Fruit fly (Drosophila melanogaster) whole organism, embryonic: ENCODE data around the gene c12.1.
A peak's percentile ranks its signal among the peaks of the same experiment; 100 is the strongest.

Experiments
- Adf1 ChIP-seq: fragments of 200-800 bp; sonication (Bioruptor generic); IDR thresholded peaks from 2 replicates; pipeline ENCODE4 v1.3.6; 2022; ENCODE audit warnings: missing biosample characterization, missing genetic modification characterization
- Blimp-1 ChIP-seq: fragments of 200-800 bp; sonication (Bioruptor generic); optimal IDR thresholded peaks from 3 replicates; lab custom pipeline; 2018; ENCODE audit warnings: missing biosample characterization, missing genetic modification characterization, mild to moderate bottlenecking, moderate library complexity, missing genetic modification reagents
- CG10321 ChIP-seq: fragments of 200-800 bp; sonication (Bioruptor generic); IDR thresholded peaks from 2 replicates; pipeline ENCODE4 v1.3.6; 2022; ENCODE audit warnings: missing biosample characterization, missing genetic modification characterization
- CG10565 ChIP-seq: fragments of 200-800 bp; sonication (Bioruptor generic); optimal IDR thresholded peaks from 3 replicates; lab custom pipeline; 2016; ENCODE audit warnings: missing biosample characterization, mild to moderate bottlenecking, missing genetic modification characterization
- CG10654 ChIP-seq: fragments of 200-800 bp; sonication (Bioruptor generic); optimal IDR thresholded peaks from 2 replicates; lab custom pipeline; 2016; ENCODE audit warnings: missing biosample characterization, missing genetic modification characterization
- CG11093 ChIP-seq: fragments of 200-800 bp; sonication (Bioruptor generic); IDR thresholded peaks from 3 replicates; pipeline ENCODE4 v1.3.6; 2022; ENCODE audit warnings: missing biosample characterization, missing genetic modification characterization
- CG13287 ChIP-seq: fragments of 200-800 bp; sonication (Bioruptor generic); IDR thresholded peaks from 2 replicates; pipeline ENCODE4 v1.3.6; 2022; ENCODE audit warnings: missing biosample characterization, missing genetic modification characterization; ENCODE audit not compliant: partially characterized antibody
- CG1647 ChIP-seq: fragments of 200-800 bp; sonication (Bioruptor generic); optimal IDR thresholded peaks from 3 replicates; lab custom pipeline; 2016; ENCODE audit warnings: missing biosample characterization, missing genetic modification characterization
- CG3065 ChIP-seq: fragments of 200-800 bp; sonication (Bioruptor generic); optimal IDR thresholded peaks from 2 replicates; lab custom pipeline; 2016; ENCODE audit warnings: missing biosample characterization, missing genetic modification characterization
- CG4424 ChIP-seq: fragments of 200-800 bp; sonication (Bioruptor generic); optimal IDR thresholded peaks from 3 replicates; lab custom pipeline; 2016; ENCODE audit warnings: missing biosample characterization, missing genetic modification characterization
- CG4707 ChIP-seq: fragments of 200-800 bp; sonication (Bioruptor generic); optimal IDR thresholded peaks from 2 replicates; lab custom pipeline; 2018; ENCODE audit warnings: missing biosample characterization, mild to moderate bottlenecking, missing genetic modification characterization, moderate library complexity
- CG6272 ChIP-seq: fragments of 200-800 bp; sonication (Bioruptor generic); IDR thresholded peaks from 2 replicates; pipeline ENCODE4 v1.3.6; 2022; ENCODE audit warnings: missing biosample characterization, missing genetic modification characterization
- CG8281 ChIP-seq: fragments of 200-800 bp; sonication (Bioruptor generic); optimal IDR thresholded peaks from 2 replicates; lab custom pipeline; 2018; ENCODE audit warnings: missing biosample characterization, mild to moderate bottlenecking, missing genetic modification characterization, moderate library complexity
- CG8765 ChIP-seq: fragments of 200-800 bp; sonication (Bioruptor generic); IDR thresholded peaks from 2 replicates; pipeline ENCODE4 v1.3.6; 2022; ENCODE audit warnings: missing biosample characterization, missing genetic modification characterization
- CG8924 ChIP-seq: fragments of 200-800 bp; optimal IDR thresholded peaks from 3 replicates; lab custom pipeline; 2019; ENCODE audit warnings: missing biosample characterization, mild to moderate bottlenecking, missing genetic modification characterization, moderate library complexity
- CG9215 ChIP-seq: fragments of 200-800 bp; sonication (Bioruptor generic); IDR thresholded peaks from 2 replicates; pipeline ENCODE4 v1.3.6; 2022; ENCODE audit warnings: missing biosample characterization, missing genetic modification characterization
- CG9727 ChIP-seq: fragments of 200-800 bp; sonication (Bioruptor generic); optimal IDR thresholded peaks from 3 replicates; lab custom pipeline; 2017; ENCODE audit warnings: missing biosample characterization, mild to moderate bottlenecking, missing genetic modification characterization
- CG9817 ChIP-seq: fragments of 200-800 bp; sonication (Bioruptor generic); optimal IDR thresholded peaks from 2 replicates; lab custom pipeline; 2018; ENCODE audit warnings: missing biosample characterization, mild to moderate bottlenecking, missing genetic modification characterization, moderate library complexity
- CG9932 ChIP-seq: fragments of 200-800 bp; sonication (Bioruptor generic); IDR thresholded peaks from 2 replicates; pipeline ENCODE4 v1.3.6; 2022; ENCODE audit warnings: missing biosample characterization, missing genetic modification characterization
- Dek ChIP-seq: fragments of 200-800 bp; sonication (Bioruptor generic); optimal IDR thresholded peaks from 3 replicates; lab custom pipeline; 2019; ENCODE audit warnings: missing biosample characterization, mild to moderate bottlenecking, missing genetic modification characterization, moderate library complexity
- Doc2 ChIP-seq: fragments of 200-800 bp; sonication (Bioruptor generic); IDR thresholded peaks from 2 replicates; pipeline ENCODE4 v1.3.6; 2022; ENCODE audit warnings: missing biosample characterization, missing genetic modification characterization
- Dp ChIP-seq: fragments of 200-800 bp; sonication (Bioruptor generic); optimal IDR thresholded peaks from 2 replicates; lab custom pipeline; 2018; ENCODE audit warnings: missing biosample characterization, mild to moderate bottlenecking, missing genetic modification characterization, moderate library complexity
- Gug ChIP-seq: fragments of 200-800 bp; sonication (Bioruptor generic); IDR thresholded peaks from 4 replicates; pipeline ENCODE4 v1.3.6; 2022; ENCODE audit warnings: missing biosample characterization, missing genetic modification characterization
- Hr51 ChIP-seq, 2 experiments: fragments of 200-800 bp; sonication (Bioruptor generic); optimal IDR thresholded peaks; 2 replicates in 1 of 2; 3 replicates in 1 of 2; lab custom pipeline; 2016 to 2018; ENCODE audit warnings: missing biosample characterization in 2 of 2, missing genetic modification characterization in 2 of 2, mild to moderate bottlenecking in 1 of 2, moderate library complexity in 1 of 2
- Mrtf ChIP-seq: fragments of 200-800 bp; sonication (Bioruptor generic); IDR thresholded peaks from 3 replicates; pipeline ENCODE4 v1.3.6; 2022; ENCODE audit warnings: missing biosample characterization, missing genetic modification characterization
- NC2α ChIP-seq: fragments of 200-800 bp; sonication (Bioruptor generic); optimal IDR thresholded peaks from 2 replicates; lab custom pipeline; 2016; ENCODE audit warnings: missing biosample characterization, missing genetic modification characterization
- NFAT ChIP-seq: fragments of 200-800 bp; sonication (Bioruptor generic); IDR thresholded peaks from 2 replicates; pipeline ENCODE4 v1.3.6; 2022; ENCODE audit warnings: missing biosample characterization, missing genetic modification characterization
- Poxn ChIP-seq: fragments of 200-800 bp; sonication (Bioruptor generic); IDR thresholded peaks from 2 replicates; pipeline ENCODE4 v1.3.6; 2022; ENCODE audit warnings: missing biosample characterization, missing genetic modification characterization
- Scr ChIP-seq: fragments of 200-800 bp; sonication (Bioruptor generic); IDR thresholded peaks from 2 replicates; pipeline ENCODE4 v1.3.6; 2022; ENCODE audit warnings: missing biosample characterization, missing genetic modification characterization; ENCODE audit not compliant: partially characterized antibody
- Sox102F ChIP-seq: fragments of 200-800 bp; sonication (Bioruptor generic); optimal IDR thresholded peaks from 2 replicates; lab custom pipeline; 2018; ENCODE audit warnings: missing biosample characterization, mild to moderate bottlenecking, missing genetic modification characterization, moderate library complexity
- Tbp ChIP-seq: fragments of >200 bp; optimal IDR thresholded peaks from 2 replicates; lab custom pipeline; 2018; ENCODE audit warnings: missing biosample characterization, missing genetic modification characterization
- aop ChIP-seq: fragments of 200-800 bp; sonication (Bioruptor generic); IDR thresholded peaks from 2 replicates; pipeline ENCODE4 v1.3.6; 2022; ENCODE audit warnings: missing biosample characterization, missing genetic modification characterization
- chn ChIP-seq: fragments of 200-800 bp; sonication (Bioruptor generic); optimal IDR thresholded peaks from 2 replicates; lab custom pipeline; 2016; ENCODE audit warnings: missing biosample characterization, missing genetic modification characterization
- crc ChIP-seq: fragments of 200-800 bp; sonication (Bioruptor generic); optimal IDR thresholded peaks from 2 replicates; lab custom pipeline; 2016; ENCODE audit warnings: missing biosample characterization, missing genetic modification characterization
- da ChIP-seq: fragments of 200-800 bp; sonication (Bioruptor generic); optimal IDR thresholded peaks from 2 replicates; lab custom pipeline; 2016; ENCODE audit warnings: missing biosample characterization, missing genetic modification characterization
- ewg ChIP-seq: fragments of 200-800 bp; sonication (Bioruptor generic); optimal IDR thresholded peaks from 3 replicates; lab custom pipeline; 2017; ENCODE audit warnings: mild to moderate bottlenecking, missing biosample characterization, missing genetic modification reagents, missing genetic modification characterization
- exex ChIP-seq: fragments of 200-800 bp; sonication (Bioruptor generic); optimal IDR thresholded peaks from 4 replicates; lab custom pipeline; 2018; ENCODE audit warnings: missing biosample characterization, mild to moderate bottlenecking, missing genetic modification characterization, moderate library complexity
- eyg ChIP-seq: fragments of 200-800 bp; sonication (Bioruptor generic); optimal IDR thresholded peaks from 3 replicates; lab custom pipeline; 2016; ENCODE audit warnings: missing biosample characterization, missing genetic modification characterization
- fd102C ChIP-seq: fragments of 200-800 bp; sonication (Bioruptor generic); optimal IDR thresholded peaks from 2 replicates; lab custom pipeline; 2018; ENCODE audit warnings: missing biosample characterization, mild to moderate bottlenecking, missing genetic modification characterization, moderate library complexity
- hkb ChIP-seq, 2 experiments: fragments of 200-800 bp in 1 of 2; fragments of >200 bp in 1 of 2; sonication (Bioruptor generic) in 1 of 2; IDR thresholded peaks in 1 of 2; optimal IDR thresholded peaks in 1 of 2; 2 replicates each; pipeline versions ENCODE4 v1.3.6 to Lab custom; 2017 to 2022; ENCODE audit warnings: missing biosample characterization in 1 of 2, missing genetic modification characterization in 1 of 2
- knrl ChIP-seq: fragments of 200-800 bp; sonication (Bioruptor generic); IDR thresholded peaks from 3 replicates; pipeline ENCODE4 v1.3.6; 2022; ENCODE audit warnings: missing biosample characterization, missing genetic modification characterization; ENCODE audit not compliant: partially characterized antibody
- nau ChIP-seq: fragments of 200-800 bp; sonication (Bioruptor generic); optimal IDR thresholded peaks from 3 replicates; lab custom pipeline; 2017; ENCODE audit warnings: missing biosample characterization, mild to moderate bottlenecking, missing genetic modification characterization, missing genetic modification reagents
- pita ChIP-seq: fragments of 200-800 bp; sonication (Bioruptor generic); optimal IDR thresholded peaks from 2 replicates; lab custom pipeline; 2017; ENCODE audit warnings: missing biosample characterization, mild to moderate bottlenecking, missing genetic modification characterization
- tll ChIP-seq, 2 experiments: fragments of 200-800 bp in 1 of 2; fragments of >200 bp in 1 of 2; sonication (Bioruptor generic) in 1 of 2; optimal IDR thresholded peaks; 2 replicates each; lab custom pipeline; 2017 to 2019; ENCODE audit warnings: missing biosample characterization in 2 of 2, missing genetic modification characterization in 2 of 2, mild to moderate bottlenecking in 1 of 2, moderate library complexity in 1 of 2
- vfl ChIP-seq: fragments of 200-800 bp; sonication (Bioruptor generic); optimal IDR thresholded peaks from 2 replicates; lab custom pipeline; 2016; ENCODE audit warnings: missing biosample characterization, missing genetic modification characterization
- z ChIP-seq: fragments of 200-800 bp; sonication (Bioruptor generic); IDR thresholded peaks from 3 replicates; pipeline ENCODE4 v1.3.6; 2022; ENCODE audit warnings: missing biosample characterization, missing genetic modification characterization
- zen2 ChIP-seq: fragments of 200-800 bp; sonication (Bioruptor generic); IDR thresholded peaks from 3 replicates; pipeline ENCODE4 v1.3.6; 2022; ENCODE audit warnings: missing biosample characterization, missing genetic modification characterization; ENCODE audit not compliant: partially characterized antibody

c12.1 gene

DNA sequence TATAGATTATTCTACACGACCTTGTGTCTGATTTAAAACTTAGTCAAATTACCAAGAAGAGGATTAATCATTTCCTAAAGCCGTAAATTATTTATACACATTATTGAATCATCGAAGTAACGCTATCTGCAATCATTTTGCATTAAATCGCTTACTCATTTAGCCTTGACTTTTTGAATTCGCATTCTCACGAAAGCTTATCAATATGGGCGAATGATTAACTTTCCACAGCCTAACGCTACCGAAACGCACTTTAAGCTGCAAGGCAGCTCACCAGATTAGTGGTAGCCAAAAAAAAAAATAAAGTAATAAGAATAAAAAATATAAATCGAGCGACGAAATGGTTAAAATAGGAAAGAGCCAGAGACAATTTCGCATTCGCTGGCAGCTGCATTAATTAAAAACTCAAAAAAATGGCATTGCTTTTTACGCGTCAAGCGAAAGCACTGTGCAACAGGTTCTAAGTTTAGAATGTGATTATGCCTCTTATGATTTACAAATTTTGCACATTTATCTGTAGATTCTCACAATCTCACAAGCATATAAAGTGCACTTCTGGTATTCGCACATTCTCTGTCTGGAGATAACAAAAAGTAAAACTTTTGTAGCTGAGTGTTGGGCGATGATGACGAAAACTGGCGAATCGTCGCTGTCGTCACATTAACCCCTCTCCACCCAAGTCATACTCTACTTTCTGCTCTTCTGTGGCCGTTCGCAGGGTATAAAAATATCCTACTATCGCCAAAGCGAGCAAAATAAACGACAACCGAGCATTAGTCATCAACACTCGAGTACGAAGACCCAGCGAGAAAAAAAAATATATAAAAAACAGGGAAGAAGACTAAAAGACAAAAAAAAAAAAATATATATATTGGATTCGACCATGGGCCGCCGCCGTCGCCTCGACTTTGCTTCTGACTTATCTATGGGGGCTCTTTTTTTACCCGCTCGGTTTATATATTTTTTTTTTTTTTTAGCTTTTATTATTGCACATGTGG is 24.8 kb upstream of the c12.1 start (continued):
- TF ChIP-seq nau (GFP tag; lab: Kevin White, UChicago): no peak
- no peak for TF ChIP-seq Dp
- TF ChIP-seq z (GFP tag; lab: Robert Waterston, UW): no peak
- TF ChIP-seq Sox102F: peak; percentile 65
- TF ChIP-seq CG10654 (GFP tag; lab: Kevin White, UChicago): peak; percentile 41
- TF ChIP-seq ewg (GFP tag; lab: Kevin White, UChicago): peak; percentile 1
- TF ChIP-seq CG9727 (GFP tag; lab: Kevin White, UChicago): peak; percentile 31
- no peak for TF ChIP-seq CG13287 (GFP tag; lab: Robert Waterston, UW)
- 0 out of 2 replicates have a peak, but pooled peaks have one; percentile 27 for TF ChIP-seq Poxn (GFP tag; lab: Robert Waterston, UW)
- no peak for TF ChIP-seq CG8281
- TF ChIP-seq CG10321: peak; percentile 35; the same call in 1 of the 2 replicates
- TF ChIP-seq CG6272 (GFP tag; lab: Robert Waterston, UW): peak; percentile 56
- TF ChIP-seq exex: no peak
- peak; percentile 72 for TF ChIP-seq CG9817 (tag; lab: Kevin White, UChicago)
- TF ChIP-seq aop (GFP tag; lab: Robert Waterston, UW): 0 out of 2 replicates have a peak, but pooled peaks have one; percentile 32
- no peak for TF ChIP-seq tll (GFP tag; optimal IDR thresholded peaks at IDR 0.05; lab: Kevin White, UChicago)
- TF ChIP-seq CG4424 (GFP tag; lab: Kevin White, UChicago): peak; percentile 22
- TF ChIP-seq NC2α (GFP tag; lab: Kevin White, UChicago): no peak
- peak; percentile 35; the same call in 1 of the 2 replicates for TF ChIP-seq Adf1 (GFP tag; lab: Robert Waterston, UW)
- peak; percentile 65; the same call in 1 of the 2 replicates for TF ChIP-seq CG9215 (GFP tag; lab: Robert Waterston, UW)
- TF ChIP-seq vfl (GFP tag; lab: Kevin White, UChicago): peak; percentile 42
- peak; percentile 80 for TF ChIP-seq NFAT (GFP tag; lab: Robert Waterston, UW)
- peak; percentile 67 for TF ChIP-seq Dek (tag; lab: Kevin White, UChicago)
- peak; percentile 34 for TF ChIP-seq CG1647 (GFP tag; lab: Kevin White, UChicago)
- TF ChIP-seq eyg (GFP tag; lab: Kevin White, UChicago): peak; percentile 42
- no peak for TF ChIP-seq fd102C (GFP tag; lab: Kevin White, UChicago)
- TF ChIP-seq zen2 (GFP tag; lab: Robert Waterston, UW): no peak
- TF ChIP-seq Doc2 (GFP tag; lab: Robert Waterston, UW): 0 out of 2 replicates have a peak, but pooled peaks have one; percentile 23
- TF ChIP-seq crc (GFP tag; lab: Kevin White, UChicago): peak; percentile 53
- peak; percentile 23 for TF ChIP-seq da
- peak; percentile 42 for TF ChIP-seq chn (GFP tag; lab: Kevin White, UChicago)
- no peak for TF ChIP-seq pita (GFP tag; lab: Kevin White, UChicago)
- TF ChIP-seq CG9932 (GFP tag; lab: Robert Waterston, UW): peak; percentile 79
- no peak for TF ChIP-seq hkb (optimal IDR thresholded peaks at IDR 0.05; lab: Kevin White, UChicago)
- peak; percentile 76 for TF ChIP-seq hkb (GFP tag; IDR thresholded peaks at IDR 0.05; lab: Robert Waterston, UW)
- TF ChIP-seq Blimp-1 (GFP tag; lab: Kevin White, UChicago): peak; percentile 32
- no peak for TF ChIP-seq Tbp (GFP tag; lab: Kevin White, UChicago)
- peak; percentile 35 for TF ChIP-seq CG8924
- TF ChIP-seq Scr (GFP tag; lab: Robert Waterston, UW): no peak
- no peak for TF ChIP-seq CG11093 (GFP tag; lab: Robert Waterston, UW)
- TF ChIP-seq Gug: peak; percentile 65; the same call in 3 of the 4 replicates
- no peak for TF ChIP-seq CG4707
- no peak for TF ChIP-seq CG3065 (GFP tag; lab: Kevin White, UChicago)
- peak; percentile 32 to 68 for TF ChIP-seq Hr51 (GFP tag; optimal IDR thresholded peaks at IDR 0.05; lab: Kevin White, UChicago)
- peak; percentile 61; the same call in 1 of the 3 replicates for TF ChIP-seq Mrtf (GFP tag; lab: Robert Waterston, UW)
- no peak for TF ChIP-seq knrl (GFP tag; lab: Robert Waterston, UW)
- TF ChIP-seq CG8765: peak; percentile 42; the same call in 1 of the 2 replicates
- no peak for TF ChIP-seq CG10565 (GFP tag; lab: Kevin White, UChicago)
